Worm (Caenorhabditis elegans) whole organism, midembryonic: ENCODE results near the gene C49C3.20.

ENCODE experiments used
- T22C8.4 ChIP-seq: fragments of 200-800 bp; sonication (Bioruptor generic); IDR thresholded peaks from 2 replicates; pipeline ENCODE4 v1.3.6; 2022; ENCODE audit warnings: missing genetic modification characterization, missing compliant biosample characterization
- cog-1 ChIP-seq: sonication (generic microtip); optimal IDR thresholded peaks from 2 replicates; lab custom pipeline; 2016; ENCODE audit warnings: missing genetic modification characterization, missing compliant biosample characterization
- flt-1 ChIP-seq: fragments of 200-800 bp; sonication (Bioruptor generic); IDR thresholded peaks from 2 replicates; pipeline ENCODE4 v1.3.6; 2022; ENCODE audit warnings: missing genetic modification characterization, missing compliant biosample characterization
- klf-2 ChIP-seq: fragments of 200-800 bp; sonication (Bioruptor generic); conservative IDR thresholded peaks from 2 replicates; pipeline ENCODE4 v1.3.6; 2022; ENCODE audit warnings: missing genetic modification reagents, missing genetic modification characterization, missing compliant biosample characterization
- med-1 ChIP-seq: sonication (generic microtip); optimal IDR thresholded peaks from 2 replicates; lab custom pipeline; 2017; ENCODE audit warnings: missing genetic modification characterization, mild to moderate bottlenecking, missing compliant biosample characterization, antibody characterized with exemption, missing genetic modification reagents; ENCODE audit not compliant: insufficient read depth
- ref-1 ChIP-seq: fragments of 200-800 bp; sonication (Bioruptor generic); conservative IDR thresholded peaks from 2 replicates; pipeline ENCODE4 v1.3.6; 2022; ENCODE audit warnings: missing genetic modification reagents, missing genetic modification characterization, missing compliant biosample characterization
- tab-1 ChIP-seq: fragments of 200-800 bp; sonication (Bioruptor generic); IDR thresholded peaks from 2 replicates; pipeline ENCODE4 v1.3.6; 2022; ENCODE audit warnings: missing genetic modification characterization, missing compliant biosample characterization
- ztf-23 ChIP-seq: fragments of 200-800 bp; sonication (Bioruptor generic); IDR thresholded peaks from 2 replicates; pipeline ENCODE4 v1.3.6; 2022; ENCODE audit warnings: missing genetic modification reagents, missing genetic modification characterization, missing compliant biosample characterization
- ztf-29 ChIP-seq: fragments of 200-800 bp; sonication (Bioruptor generic); IDR thresholded peaks from 2 replicates; pipeline ENCODE4 v1.3.6; 2022; ENCODE audit warnings: missing genetic modification reagents, missing genetic modification characterization, missing compliant biosample characterization

C49C3.20 gene

DNA sequence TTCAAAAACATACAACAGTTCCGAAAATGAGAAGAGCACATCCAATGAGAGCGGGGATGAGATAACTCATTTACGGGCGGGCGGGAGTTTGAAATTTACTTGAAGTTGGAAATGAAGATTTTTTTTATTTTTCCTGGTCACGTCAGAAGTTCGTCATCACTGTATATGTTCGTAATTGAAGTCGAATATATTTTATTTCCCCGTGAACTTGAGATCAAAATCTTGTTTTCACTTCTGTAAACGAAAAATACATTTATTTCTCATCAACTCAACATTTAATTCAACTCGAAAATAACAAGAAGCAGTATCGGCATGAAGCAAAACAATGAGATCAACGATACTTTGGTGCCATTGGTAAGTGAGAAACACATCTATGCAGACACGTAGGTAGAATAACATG, at the start of gene C49C3.20:
Gene C49C3.20, minus strand, starts transcription at position 101 of the 400 bp plus-strand sequence.
- TF ChIP-seq flt-1 (GFP tag; lab: Robert Waterston, UW) (no peak), ztf-29 (GFP tag; lab: Robert Waterston, UW) (no peak), med-1 (no peak), ztf-23 (GFP tag; lab: Robert Waterston, UW) (no peak), ref-1 (no peak), klf-2 (GFP tag; lab: Robert Waterston, UW) (no peak), cog-1 (tag; lab: Kevin White, UChicago) (no peak), T22C8.4 (GFP tag; lab: Robert Waterston, UW) (no peak), tab-1 (GFP tag; lab: Robert Waterston, UW) (no peak)

DNA sequence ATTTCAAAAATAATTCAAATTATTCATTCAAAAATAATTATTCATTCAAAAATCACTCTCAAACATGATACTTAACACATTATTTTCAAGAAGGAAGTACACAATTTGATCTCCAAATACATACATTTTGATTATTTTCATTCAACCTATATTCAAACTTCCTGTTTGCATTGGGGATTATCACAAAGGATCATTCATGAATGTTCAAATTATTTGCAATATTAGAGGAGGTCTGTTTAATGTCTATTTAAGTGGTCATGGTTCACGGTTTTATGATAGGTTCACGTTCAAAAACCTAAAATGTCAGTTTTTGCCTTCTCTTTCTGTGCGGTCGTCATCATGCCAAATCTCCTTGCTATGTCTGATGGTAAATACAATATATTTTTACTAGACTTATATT, 44.8 kb upstream of the C49C3.20 start, which contains the start of gene clec-202:
Gene clec-202, plus strand, starts transcription at position 301 of the 400 bp plus-strand sequence.
- TF ChIP-seq T22C8.4 (GFP tag; lab: Robert Waterston, UW), result no peak
- no peak for TF ChIP-seq ztf-29 (GFP tag; lab: Robert Waterston, UW)
- no peak for TF ChIP-seq ref-1
- TF ChIP-seq klf-2 (GFP tag; lab: Robert Waterston, UW), result no peak
- TF ChIP-seq ztf-23 (GFP tag; lab: Robert Waterston, UW), result no peak
- no peak for TF ChIP-seq flt-1 (GFP tag; lab: Robert Waterston, UW)
- TF ChIP-seq med-1, result no peak
- TF ChIP-seq tab-1 (GFP tag; lab: Robert Waterston, UW), result no peak
- no peak for TF ChIP-seq cog-1 (tag; lab: Kevin White, UChicago)

DNA sequence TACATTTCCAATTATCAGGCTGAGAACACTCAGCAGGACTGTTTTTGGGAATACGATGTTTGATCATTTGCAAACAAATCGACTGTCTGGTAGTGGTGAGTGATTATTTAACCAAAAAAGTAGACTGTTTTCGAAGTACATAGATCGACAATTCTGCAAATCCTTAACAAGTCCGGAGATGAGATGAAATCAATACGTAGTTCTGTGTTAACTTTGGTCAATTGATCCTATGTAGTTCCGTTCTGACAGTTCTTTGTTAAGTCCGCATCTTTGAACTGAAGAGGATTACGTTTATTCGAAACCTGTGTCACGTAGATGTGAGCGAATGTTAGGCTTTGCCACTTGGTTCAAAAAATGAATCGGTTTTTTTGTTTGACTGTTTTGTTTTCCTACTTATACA, 35.3 kb upstream of the C49C3.20 start, which contains the start of gene clec-199:
Gene clec-199, plus strand, starts transcription at position 301 of the 400 bp plus-strand sequence.
- TF ChIP-seq ref-1 (no peak), ztf-23 (GFP tag; lab: Robert Waterston, UW) (no peak), ztf-29 (GFP tag; lab: Robert Waterston, UW) (no peak), med-1 (no peak), tab-1 (GFP tag; lab: Robert Waterston, UW) (no peak), flt-1 (GFP tag; lab: Robert Waterston, UW) (no peak), cog-1 (tag; lab: Kevin White, UChicago) (no peak), klf-2 (GFP tag; lab: Robert Waterston, UW) (no peak), T22C8.4 (GFP tag; lab: Robert Waterston, UW) (no peak)

DNA sequence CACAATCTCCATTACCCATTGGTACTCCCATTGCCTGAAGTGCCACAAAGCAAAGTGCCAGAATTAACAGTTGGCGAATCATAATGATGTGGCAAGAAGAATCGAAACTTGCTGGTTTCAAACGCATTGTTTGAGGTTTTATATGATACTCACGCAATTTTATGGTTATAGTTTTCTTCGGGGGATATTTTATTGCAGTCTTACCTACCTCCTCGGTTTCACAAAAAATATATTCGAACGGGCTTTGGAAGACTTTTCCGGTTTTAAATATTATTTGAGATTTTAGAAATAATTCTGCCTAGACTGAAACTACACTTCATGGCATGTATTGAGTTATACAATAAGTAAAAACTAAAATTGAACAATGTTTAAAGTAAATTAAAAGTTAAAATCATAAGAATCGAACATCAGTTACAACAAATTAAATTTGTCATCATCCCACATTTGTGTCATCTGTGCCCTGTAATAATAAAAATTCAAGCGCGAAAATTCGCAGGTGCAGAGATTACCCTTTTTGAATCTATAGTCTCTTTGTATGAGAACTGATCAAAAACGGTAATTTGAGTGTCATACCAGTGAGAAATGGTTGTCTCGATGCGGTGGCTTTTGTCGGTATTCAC, 30.4 kb upstream of the C49C3.20 start, which contains the start of the genes clec-197 and clec-198:
Gene clec-197, minus strand, starts transcription at position 101 of the 620 bp plus-strand sequence.
Gene clec-198, plus strand, starts transcription at position 570 of the 620 bp plus-strand sequence.
- TF ChIP-seq flt-1 (GFP tag; lab: Robert Waterston, UW) (no peak), ztf-29 (GFP tag; lab: Robert Waterston, UW) (no peak), cog-1 (tag; lab: Kevin White, UChicago) (no peak), ref-1 (no peak), tab-1 (GFP tag; lab: Robert Waterston, UW) (no peak), med-1 (no peak), T22C8.4 (GFP tag; lab: Robert Waterston, UW) (no peak), ztf-23 (GFP tag; lab: Robert Waterston, UW) (no peak), klf-2 (GFP tag; lab: Robert Waterston, UW) (no peak)

DNA sequence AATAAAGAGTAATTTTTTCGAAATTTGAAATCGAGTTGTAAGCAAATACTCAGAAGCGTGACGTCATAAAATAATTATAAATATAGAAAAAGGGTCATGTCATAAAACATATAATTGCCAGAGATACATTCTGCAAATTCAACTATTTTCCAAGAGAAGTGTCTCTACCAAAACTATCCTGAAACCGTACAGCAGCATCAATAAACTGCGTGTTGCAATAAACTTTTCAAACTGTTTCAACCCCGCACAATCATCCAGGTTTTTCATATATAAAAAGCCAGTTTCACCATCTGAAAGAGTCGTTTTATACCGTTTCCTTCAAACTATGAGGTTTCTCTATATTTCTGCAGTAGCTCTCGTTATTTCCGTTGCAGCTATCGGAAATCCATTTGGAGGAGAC, 27.2 kb upstream of the C49C3.20 start, which contains the start of gene C49C3.11:
Gene C49C3.11, plus strand, starts transcription at position 301 of the 400 bp plus-strand sequence.
- no peak for TF ChIP-seq med-1
- TF ChIP-seq T22C8.4 (GFP tag; lab: Robert Waterston, UW), result no peak
- TF ChIP-seq ztf-23 (GFP tag; lab: Robert Waterston, UW), result no peak
- TF ChIP-seq ref-1, result no peak
- no peak for TF ChIP-seq cog-1 (tag; lab: Kevin White, UChicago)
- no peak for TF ChIP-seq klf-2 (GFP tag; lab: Robert Waterston, UW)
- no peak for TF ChIP-seq flt-1 (GFP tag; lab: Robert Waterston, UW)
- TF ChIP-seq tab-1 (GFP tag; lab: Robert Waterston, UW), result no peak
- TF ChIP-seq ztf-29 (GFP tag; lab: Robert Waterston, UW), result no peak

DNA sequence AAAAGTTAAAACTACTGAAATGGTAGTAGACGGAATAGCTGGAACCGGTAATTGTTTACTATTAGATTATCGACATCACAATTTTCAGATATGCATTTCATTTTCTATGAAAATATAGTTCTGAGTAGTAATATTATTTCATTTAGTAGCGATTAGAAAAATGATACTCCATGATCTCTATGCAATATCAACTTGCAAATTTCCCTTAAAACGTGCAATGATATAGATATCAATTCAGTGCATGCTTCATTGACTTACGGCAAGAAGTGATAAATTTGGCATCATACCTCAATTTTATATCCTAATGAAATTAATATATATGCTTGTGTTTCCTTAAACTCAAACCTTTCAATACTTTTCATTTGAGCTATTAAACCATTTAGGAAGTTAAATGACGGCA, 26.4 kb upstream of the C49C3.20 start, which contains the start of gene C49C3.21:
Gene C49C3.21, plus strand, starts transcription at position 301 of the 400 bp plus-strand sequence.
- no peak for TF ChIP-seq med-1
- TF ChIP-seq klf-2 (GFP tag; lab: Robert Waterston, UW), result no peak
- TF ChIP-seq flt-1 (GFP tag; lab: Robert Waterston, UW), result no peak
- no peak for TF ChIP-seq ztf-23 (GFP tag; lab: Robert Waterston, UW)
- no peak for TF ChIP-seq ztf-29 (GFP tag; lab: Robert Waterston, UW)
- TF ChIP-seq cog-1 (tag; lab: Kevin White, UChicago), result no peak
- TF ChIP-seq T22C8.4 (GFP tag; lab: Robert Waterston, UW), result no peak
- TF ChIP-seq tab-1 (GFP tag; lab: Robert Waterston, UW), result no peak
- no peak for TF ChIP-seq ref-1

DNA sequence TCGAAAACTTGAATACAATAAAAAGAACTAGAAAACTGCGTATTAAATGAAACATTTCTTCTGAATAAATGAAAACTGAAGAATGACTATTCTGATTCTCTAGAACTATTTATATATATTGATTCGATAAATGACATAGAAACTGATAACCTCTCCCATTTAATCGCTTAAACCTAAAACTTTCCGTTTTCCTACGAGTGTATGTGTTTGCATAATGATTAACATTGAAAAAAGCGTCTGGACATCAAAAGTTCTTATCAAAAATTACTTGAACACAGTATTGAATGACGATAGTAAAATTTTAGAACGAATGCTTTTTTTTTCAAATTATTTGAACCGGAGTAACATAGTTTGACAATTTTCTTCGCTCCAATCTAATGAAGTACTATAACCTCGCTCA, 25.9 kb upstream of the C49C3.20 start, which contains the start of gene C49C3.9:
Gene C49C3.9, minus strand, starts transcription at position 136 of the 400 bp plus-strand sequence.
- TF ChIP-seq tab-1 (GFP tag; lab: Robert Waterston, UW), result no peak
- TF ChIP-seq T22C8.4 (GFP tag; lab: Robert Waterston, UW), result no peak
- TF ChIP-seq klf-2 (GFP tag; lab: Robert Waterston, UW), result no peak
- no peak for TF ChIP-seq flt-1 (GFP tag; lab: Robert Waterston, UW)
- no peak for TF ChIP-seq ref-1

DNA sequence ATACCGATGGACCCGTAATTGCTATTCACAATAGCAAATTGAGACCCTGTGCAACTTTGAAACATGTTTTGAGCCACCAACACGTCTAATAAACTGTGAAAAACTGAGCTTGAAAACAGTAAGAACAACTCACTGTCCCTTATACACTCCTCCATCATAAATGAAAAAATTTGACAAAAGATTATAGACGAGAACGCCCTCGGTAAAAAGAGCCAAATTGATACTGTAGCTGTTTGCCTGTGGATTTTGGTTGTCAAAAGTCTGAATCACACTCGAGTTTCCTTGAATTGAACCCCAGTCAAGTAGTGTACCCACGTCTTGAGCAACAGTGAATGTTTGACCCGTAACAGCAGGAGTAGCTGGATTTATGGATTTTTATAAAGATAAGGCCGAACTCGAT, 24.7 kb upstream of the C49C3.20 start:
- no peak for TF ChIP-seq tab-1 (GFP tag; lab: Robert Waterston, UW)
- no peak for TF ChIP-seq cog-1 (tag; lab: Kevin White, UChicago)
- TF ChIP-seq ztf-23 (GFP tag; lab: Robert Waterston, UW), result no peak
- no peak for TF ChIP-seq T22C8.4 (GFP tag; lab: Robert Waterston, UW)
- no peak for TF ChIP-seq med-1
- TF ChIP-seq flt-1 (GFP tag; lab: Robert Waterston, UW), result no peak
- no peak for TF ChIP-seq klf-2 (GFP tag; lab: Robert Waterston, UW)
- TF ChIP-seq ztf-29 (GFP tag; lab: Robert Waterston, UW), result no peak
- TF ChIP-seq ref-1, result no peak

DNA sequence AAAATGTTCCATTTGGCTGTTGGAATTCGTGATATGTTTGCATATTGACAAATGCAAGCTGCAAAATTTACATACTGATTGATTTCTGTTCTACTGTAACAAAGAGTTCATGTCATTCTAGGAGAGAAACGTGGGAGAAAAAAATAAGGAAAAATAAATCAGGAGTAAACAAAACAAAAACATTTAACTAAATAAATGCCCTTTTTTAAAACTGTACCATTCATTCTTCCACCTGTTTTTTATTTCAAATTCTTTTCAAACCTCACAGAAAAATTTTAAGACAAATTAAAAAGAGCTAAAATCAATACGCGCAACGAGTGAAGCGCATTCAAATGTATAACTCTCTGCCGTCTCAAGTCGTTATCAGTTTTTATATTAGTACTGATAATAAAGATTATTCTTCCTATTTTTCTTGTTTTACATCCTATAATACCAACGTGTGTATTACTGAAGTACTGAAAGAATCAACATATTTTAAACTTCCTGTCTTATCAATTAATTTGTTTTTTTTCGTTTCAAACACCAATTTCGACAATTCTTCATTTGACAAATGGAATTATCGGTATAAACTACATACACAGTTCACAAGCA, 22.7 kb upstream of the C49C3.20 start, which contains the start of gene C49C3.10:
Gene C49C3.10, minus strand, starts transcription at position 51 of the 591 bp plus-strand sequence.
- no peak for TF ChIP-seq med-1
- TF ChIP-seq ref-1, result no peak
- no peak for TF ChIP-seq ztf-23 (GFP tag; lab: Robert Waterston, UW)
- TF ChIP-seq ztf-29 (GFP tag; lab: Robert Waterston, UW), result no peak
- no peak for TF ChIP-seq flt-1 (GFP tag; lab: Robert Waterston, UW)
- no peak for TF ChIP-seq klf-2 (GFP tag; lab: Robert Waterston, UW)
- TF ChIP-seq T22C8.4 (GFP tag; lab: Robert Waterston, UW), result no peak
- TF ChIP-seq tab-1 (GFP tag; lab: Robert Waterston, UW), result no peak
